Worm (Caenorhabditis elegans) whole organism, early embryonic: ENCODE results near the gene T28A11.4.

ENCODE experiments used
- B0310.2 ChIP-seq: sonication (generic microtip); optimal IDR thresholded peaks from 2 replicates; lab custom pipeline; 2016; ENCODE audit warnings: mild to moderate bottlenecking, missing genetic modification characterization, missing compliant biosample characterization
- F13C5.2 ChIP-seq: sonication (generic microtip); optimal IDR thresholded peaks from 2 replicates; lab custom pipeline; 2017; ENCODE audit warnings: mild to moderate bottlenecking, missing genetic modification characterization, inconsistent platforms, missing compliant biosample characterization
- aly-1 ChIP-seq: sonication (generic microtip); optimal IDR thresholded peaks from 2 replicates; lab custom pipeline; 2016; ENCODE audit warnings: missing genetic modification characterization, missing compliant biosample characterization
- ama-1 ChIP-seq: fragments of 150-350 bp; optimal IDR thresholded peaks from 2 replicates; lab custom pipeline; 2014
- ceh-13 ChIP-seq: fragments of 200-800 bp; sonication (Bioruptor generic); optimal IDR thresholded peaks from 2 replicates; lab custom pipeline; 2018; ENCODE audit warnings: mild to moderate bottlenecking, missing genetic modification characterization, missing compliant biosample characterization
- ceh-36 ChIP-seq: sonication (generic microtip); optimal IDR thresholded peaks from 2 replicates; lab custom pipeline; 2016; ENCODE audit warnings: missing genetic modification characterization, inconsistent platforms, missing compliant biosample characterization
- ets-7 ChIP-seq: sonication (generic microtip); optimal IDR thresholded peaks from 2 replicates; lab custom pipeline; 2016; ENCODE audit warnings: missing genotype, missing genetic modification characterization, missing compliant biosample characterization
- flt-1 ChIP-seq: fragments of 200-800 bp; sonication (Bioruptor generic); IDR thresholded peaks from 2 replicates; pipeline ENCODE4 v1.3.6; 2022; ENCODE audit warnings: missing genetic modification characterization, missing compliant biosample characterization
- hmbx-1 ChIP-seq: sonication (generic microtip); optimal IDR thresholded peaks from 2 replicates; lab custom pipeline; 2016; ENCODE audit warnings: mild to moderate bottlenecking, missing genetic modification characterization, missing compliant biosample characterization
- hmg-4 ChIP-seq: fragments of 200-800 bp; sonication (Bioruptor generic); optimal IDR thresholded peaks from 2 replicates; lab custom pipeline; 2018; ENCODE audit warnings: mild to moderate bottlenecking, missing genetic modification characterization, missing compliant biosample characterization
- hnd-1 ChIP-seq: sonication (generic microtip); optimal IDR thresholded peaks from 2 replicates; lab custom pipeline; 2016; ENCODE audit warnings: missing genetic modification characterization, missing compliant biosample characterization
- pes-1 ChIP-seq: fragments of 200-800 bp; sonication (Bioruptor generic); IDR thresholded peaks from 2 replicates; pipeline ENCODE4 v1.3.6; 2022; ENCODE audit warnings: missing genetic modification reagents, missing genetic modification characterization, missing compliant biosample characterization
- scrt-1 ChIP-seq: fragments of 200-800 bp; sonication (Bioruptor generic); IDR thresholded peaks from 2 replicates; pipeline ENCODE4 v1.3.6; 2022; ENCODE audit warnings: missing genetic modification characterization, missing compliant biosample characterization
- sea-1 ChIP-seq: fragments of 200-800 bp; sonication (Bioruptor generic); conservative IDR thresholded peaks from 2 replicates; pipeline ENCODE4 v1.3.6; 2022; ENCODE audit warnings: missing genetic modification characterization, missing compliant biosample characterization
- tbx-11 ChIP-seq: fragments of 200-800 bp; sonication (Bioruptor generic); IDR thresholded peaks from 2 replicates; pipeline ENCODE4 v1.3.6; 2022; ENCODE audit warnings: missing genetic modification characterization, missing compliant biosample characterization
- tbx-37 ChIP-seq: fragments of 200-800 bp; sonication (Bioruptor generic); conservative IDR thresholded peaks from 2 replicates; pipeline ENCODE4 v1.3.6; 2022; ENCODE audit warnings: missing genetic modification reagents, missing genetic modification characterization, missing compliant biosample characterization
- tra-4 ChIP-seq: sonication (generic microtip); optimal IDR thresholded peaks from 2 replicates; lab custom pipeline; 2017; ENCODE audit warnings: missing genetic modification characterization, missing compliant biosample characterization

T28A11.4 gene

ce11 chrV:3244703-3245102, 29.1 kb upstream of the T28A11.4 start, which contains the start of gene srj-7:
Gene srj-7, plus strand, starts transcription at chrV:3245003.
- TF ChIP-seq hnd-1 (no peak), sea-1 (GFP tag; lab: Robert Waterston, UW) (no peak), tbx-11 (no peak), B0310.2 (tag; lab: Kevin White, UChicago) (no peak), ama-1 (lab: Kevin White, UChicago) (no peak), flt-1 (GFP tag; lab: Robert Waterston, UW) (no peak), pes-1 (GFP tag; lab: Robert Waterston, UW) (no peak), tra-4 (no peak), hmbx-1 (tag; lab: Kevin White, UChicago) (no peak), ceh-36 (tag; lab: Kevin White, UChicago) (no peak), scrt-1 (no peak), F13C5.2 (tag; lab: Kevin White, UChicago) (no peak), hmg-4 (GFP tag; lab: Kevin White, UChicago) (no peak), ets-7 (tag; lab: Kevin White, UChicago) (no peak), tbx-37 (no peak), aly-1 (tag; lab: Kevin White, UChicago) (no peak), ceh-13 (GFP tag; lab: Kevin White, UChicago) (no peak)

ce11 chrV:3247515-3247914, 26.3 kb upstream of the T28A11.4 start, which contains the start of gene srj-8:
Gene srj-8, plus strand, starts transcription at chrV:3247815.
- no peak for TF ChIP-seq ama-1 (lab: Kevin White, UChicago)
- TF ChIP-seq aly-1 (tag; lab: Kevin White, UChicago): no peak
- no peak for TF ChIP-seq ets-7 (tag; lab: Kevin White, UChicago)
- no peak for TF ChIP-seq ceh-36 (tag; lab: Kevin White, UChicago)
- TF ChIP-seq tbx-37: no peak
- no peak for TF ChIP-seq ceh-13 (GFP tag; lab: Kevin White, UChicago)
- TF ChIP-seq tra-4: no peak
- TF ChIP-seq scrt-1: no peak
- TF ChIP-seq tbx-11: no peak
- no peak for TF ChIP-seq flt-1 (GFP tag; lab: Robert Waterston, UW)
- no peak for TF ChIP-seq F13C5.2 (tag; lab: Kevin White, UChicago)
- no peak for TF ChIP-seq hmg-4 (GFP tag; lab: Kevin White, UChicago)
- no peak for TF ChIP-seq pes-1 (GFP tag; lab: Robert Waterston, UW)
- no peak for TF ChIP-seq B0310.2 (tag; lab: Kevin White, UChicago)
- TF ChIP-seq hmbx-1 (tag; lab: Kevin White, UChicago): no peak
- no peak for TF ChIP-seq hnd-1

ce11 chrV:3250153-3250552, 23.7 kb upstream of the T28A11.4 start, which contains the start of gene T28A11.13:
Gene T28A11.13, minus strand, starts transcription at chrV:3250253.
- TF ChIP-seq B0310.2 (tag; lab: Kevin White, UChicago) (no peak), sea-1 (GFP tag; lab: Robert Waterston, UW) (no peak), aly-1 (tag; lab: Kevin White, UChicago) (no peak), tra-4 (no peak), tbx-37 (no peak), hmbx-1 (tag; lab: Kevin White, UChicago) (no peak), hmg-4 (GFP tag; lab: Kevin White, UChicago) (no peak), hnd-1 (no peak), ceh-36 (tag; lab: Kevin White, UChicago) (no peak), ama-1 (lab: Kevin White, UChicago) (no peak), tbx-11 (no peak), ceh-13 (GFP tag; lab: Kevin White, UChicago) (no peak), scrt-1 (no peak), ets-7 (tag; lab: Kevin White, UChicago) (no peak), F13C5.2 (tag; lab: Kevin White, UChicago) (no peak), flt-1 (GFP tag; lab: Robert Waterston, UW) (no peak), pes-1 (GFP tag; lab: Robert Waterston, UW) (no peak)

- TF ChIP-seq hnd-1 (no peak), B0310.2 (tag; lab: Kevin White, UChicago) (no peak), scrt-1 (no peak), ama-1 (lab: Kevin White, UChicago) (no peak), ceh-13 (GFP tag; lab: Kevin White, UChicago) (no peak), pes-1 (GFP tag; lab: Robert Waterston, UW) (no peak), sea-1 (GFP tag; lab: Robert Waterston, UW) (no peak)
These were observed 17.8 kb upstream of the T28A11.4 start, which contains the start of gene srt-63 for ce11 chrV:3256051-3256450. Gene srt-63, minus strand, starts transcription at chrV:3256151.

- TF ChIP-seq ceh-13 (GFP tag; lab: Kevin White, UChicago): no peak
- no peak for TF ChIP-seq tbx-11
- TF ChIP-seq ama-1 (lab: Kevin White, UChicago): no peak
- TF ChIP-seq aly-1 (tag; lab: Kevin White, UChicago): no peak
- no peak for TF ChIP-seq F13C5.2 (tag; lab: Kevin White, UChicago)
- no peak for TF ChIP-seq pes-1 (GFP tag; lab: Robert Waterston, UW)
- TF ChIP-seq flt-1 (GFP tag; lab: Robert Waterston, UW): no peak
- no peak for TF ChIP-seq hnd-1
- no peak for TF ChIP-seq sea-1 (GFP tag; lab: Robert Waterston, UW)
- TF ChIP-seq ceh-36 (tag; lab: Kevin White, UChicago): no peak
- TF ChIP-seq scrt-1: no peak
- no peak for TF ChIP-seq hmg-4 (GFP tag; lab: Kevin White, UChicago)
- no peak for TF ChIP-seq ets-7 (tag; lab: Kevin White, UChicago)
These were observed 17.0 kb upstream of the T28A11.4 start for ce11 chrV:3256809-3257208.

- no peak for TF ChIP-seq hmg-4 (GFP tag; lab: Kevin White, UChicago)
- TF ChIP-seq tra-4: no peak
- TF ChIP-seq F13C5.2 (tag; lab: Kevin White, UChicago): no peak
- TF ChIP-seq B0310.2 (tag; lab: Kevin White, UChicago): no peak
- TF ChIP-seq ceh-13 (GFP tag; lab: Kevin White, UChicago): no peak
- no peak for TF ChIP-seq sea-1 (GFP tag; lab: Robert Waterston, UW)
- no peak for TF ChIP-seq tbx-37
- TF ChIP-seq tbx-11: no peak
- TF ChIP-seq ets-7 (tag; lab: Kevin White, UChicago): no peak
- no peak for TF ChIP-seq scrt-1
- TF ChIP-seq ama-1 (lab: Kevin White, UChicago): no peak
- TF ChIP-seq hmbx-1 (tag; lab: Kevin White, UChicago): no peak
- no peak for TF ChIP-seq pes-1 (GFP tag; lab: Robert Waterston, UW)
- TF ChIP-seq aly-1 (tag; lab: Kevin White, UChicago): no peak
These were observed 16.6 kb upstream of the T28A11.4 start, which contains the start of gene T28A11.22 for ce11 chrV:3257277-3257676. Gene T28A11.22, plus strand, starts transcription at chrV:3257577.
